Fruit fly (Drosophila melanogaster) whole organism, embryonic: ENCODE measurements around the gene CG33654.

Experiments
- Blimp-1 ChIP-seq: fragments of 200-800 bp; sonication (Bioruptor generic); optimal IDR thresholded peaks from 3 replicates; lab custom pipeline; 2018; ENCODE audit warnings: missing biosample characterization, missing genetic modification characterization, mild to moderate bottlenecking, moderate library complexity, missing genetic modification reagents
- BtbVII ChIP-seq: fragments of 200-800 bp; sonication (Bioruptor generic); optimal IDR thresholded peaks from 3 replicates; lab custom pipeline; 2017; ENCODE audit warnings: missing biosample characterization, mild to moderate bottlenecking, missing genetic modification characterization
- CG10959 ChIP-seq: fragments of 200-800 bp; sonication (Bioruptor generic); IDR thresholded peaks from 2 replicates; pipeline ENCODE4 v1.3.6; 2022; ENCODE audit warnings: missing biosample characterization, missing genetic modification characterization
- CG11723 ChIP-seq: fragments of 200-800 bp; sonication (Bioruptor generic); optimal IDR thresholded peaks from 2 replicates; lab custom pipeline; 2017; ENCODE audit warnings: missing biosample characterization, mild to moderate bottlenecking, missing genetic modification characterization
- CG12071 ChIP-seq: fragments of 200-800 bp; sonication (Bioruptor generic); optimal IDR thresholded peaks from 3 replicates; lab custom pipeline; 2018; ENCODE audit warnings: missing biosample characterization, mild to moderate bottlenecking, missing genetic modification characterization
- CG1233 ChIP-seq: fragments of 200-800 bp; sonication (Bioruptor generic); optimal IDR thresholded peaks from 4 replicates; lab custom pipeline; 2018; ENCODE audit warnings: missing biosample characterization, mild to moderate bottlenecking, missing genetic modification characterization
- CG13296 ChIP-seq: fragments of 200-800 bp; sonication (Bioruptor generic); optimal IDR thresholded peaks from 3 replicates; lab custom pipeline; 2018; ENCODE audit warnings: missing biosample characterization, mild to moderate bottlenecking, missing genetic modification characterization
- CG14667 ChIP-seq: fragments of 200-800 bp; sonication (Bioruptor generic); IDR thresholded peaks from 2 replicates; pipeline ENCODE4 v1.3.6; 2022; ENCODE audit warnings: missing biosample characterization, missing genetic modification characterization
- CG15011 ChIP-seq: fragments of 200-800 bp; sonication (Bioruptor generic); optimal IDR thresholded peaks from 3 replicates; lab custom pipeline; 2018; ENCODE audit warnings: missing biosample characterization, mild to moderate bottlenecking, missing genetic modification characterization
- CG15269 ChIP-seq: fragments of 200-800 bp; sonication (Bioruptor generic); optimal IDR thresholded peaks from 2 replicates; lab custom pipeline; 2018; ENCODE audit warnings: missing biosample characterization, mild to moderate bottlenecking, missing genetic modification characterization, moderate library complexity
- CG17328 ChIP-seq: fragments of 200-800 bp; sonication (Bioruptor generic); IDR thresholded peaks from 2 replicates; pipeline ENCODE4 v1.3.6; 2022; ENCODE audit warnings: missing biosample characterization, missing genetic modification characterization
- CG2678 ChIP-seq: fragments of 200-800 bp; sonication (Bioruptor generic); optimal IDR thresholded peaks from 3 replicates; lab custom pipeline; 2019; ENCODE audit warnings: missing biosample characterization, mild to moderate bottlenecking, missing genetic modification characterization, moderate library complexity
- CG31224 ChIP-seq: fragments of 200-800 bp; sonication (Bioruptor generic); IDR thresholded peaks from 2 replicates; pipeline ENCODE4 v1.3.6; 2022; ENCODE audit warnings: missing biosample characterization, missing genetic modification characterization
- CG34376 ChIP-seq: fragments of 200-800 bp; sonication (Bioruptor generic); optimal IDR thresholded peaks from 2 replicates; lab custom pipeline; 2018; ENCODE audit warnings: missing biosample characterization, mild to moderate bottlenecking, missing genetic modification characterization
- CG4360 ChIP-seq: fragments of 200-800 bp; sonication (Bioruptor generic); IDR thresholded peaks from 2 replicates; pipeline ENCODE4 v1.3.6; 2022; ENCODE audit warnings: missing biosample characterization, missing genetic modification characterization
- CG43689 ChIP-seq: fragments of 200-800 bp; sonication (Bioruptor generic); IDR thresholded peaks from 2 replicates; pipeline ENCODE4 v1.3.6; 2022; ENCODE audit warnings: missing biosample characterization, missing genetic modification characterization
- CG6813 ChIP-seq: fragments of 200-800 bp; sonication (Bioruptor generic); optimal IDR thresholded peaks from 2 replicates; lab custom pipeline; 2017; ENCODE audit warnings: missing biosample characterization, missing genetic modification characterization, mild to moderate bottlenecking, moderate library complexity, missing genetic modification reagents
- CHES-1-like ChIP-seq: fragments of 200-800 bp; sonication (Bioruptor generic); optimal IDR thresholded peaks from 2 replicates; lab custom pipeline; 2016; ENCODE audit warnings: missing biosample characterization, missing genetic modification characterization
- D19B ChIP-seq: fragments of 200-800 bp; sonication (Bioruptor generic); optimal IDR thresholded peaks from 2 replicates; lab custom pipeline; 2017; ENCODE audit warnings: missing biosample characterization, mild to moderate bottlenecking, missing genetic modification characterization
- Dad ChIP-seq: fragments of 200-800 bp; sonication (Bioruptor generic); optimal IDR thresholded peaks from 3 replicates; lab custom pipeline; 2016; ENCODE audit warnings: missing biosample characterization, missing genetic modification characterization
- Fer3 ChIP-seq: fragments of 200-800 bp; sonication (Bioruptor generic); optimal IDR thresholded peaks from 2 replicates; lab custom pipeline; 2018; ENCODE audit warnings: missing biosample characterization, mild to moderate bottlenecking, missing genetic modification characterization, moderate library complexity
- HLH3B ChIP-seq: fragments of 200-800 bp; sonication (Bioruptor generic); IDR thresholded peaks from 2 replicates; pipeline ENCODE4 v1.3.6; 2022; ENCODE audit warnings: missing biosample characterization, missing genetic modification characterization
- Hey ChIP-seq: fragments of 200-800 bp; sonication (Bioruptor generic); optimal IDR thresholded peaks from 3 replicates; lab custom pipeline; 2018; ENCODE audit warnings: missing biosample characterization, mild to moderate bottlenecking, missing genetic modification characterization
- Lpt ChIP-seq: fragments of >200 bp; optimal IDR thresholded peaks from 2 replicates; lab custom pipeline; 2018; ENCODE audit warnings: missing biosample characterization, missing genetic modification characterization
- MBD-R2 ChIP-seq: fragments of 200-800 bp; sonication (Bioruptor generic); IDR thresholded peaks from 2 replicates; pipeline ENCODE4 v1.3.6; 2022; ENCODE audit warnings: missing biosample characterization, missing genetic modification characterization
- Med ChIP-seq: fragments of 200-800 bp; sonication (Bioruptor generic); peaks from one replicate; lab custom pipeline; 2016; ENCODE audit warnings: missing biosample characterization, missing genetic modification characterization, mild to moderate bottlenecking, inconsistent platforms, moderate library complexity
- NC2β ChIP-seq: fragments of 200-800 bp; sonication (Bioruptor generic); optimal IDR thresholded peaks from 2 replicates; lab custom pipeline; 2016; ENCODE audit warnings: missing biosample characterization, missing genetic modification characterization
- NK7.1 ChIP-seq: fragments of 200-800 bp; sonication (Bioruptor generic); optimal IDR thresholded peaks from 3 replicates; lab custom pipeline; 2016; ENCODE audit warnings: missing biosample characterization, missing genetic modification characterization
- Nf-YA ChIP-seq: fragments of 200-800 bp; sonication (Bioruptor generic); IDR thresholded peaks from 2 replicates; pipeline ENCODE4 v1.3.6; 2022; ENCODE audit warnings: missing biosample characterization, missing genetic modification characterization
- Nf-YC ChIP-seq: fragments of 200-800 bp; optimal IDR thresholded peaks from 3 replicates; lab custom pipeline; 2019; ENCODE audit warnings: missing biosample characterization, mild to moderate bottlenecking, missing genetic modification characterization, moderate library complexity
- Poxn ChIP-seq: fragments of 200-800 bp; sonication (Bioruptor generic); IDR thresholded peaks from 2 replicates; pipeline ENCODE4 v1.3.6; 2022; ENCODE audit warnings: missing biosample characterization, missing genetic modification characterization
- Xbp1 ChIP-seq: fragments of 200-800 bp; sonication (Bioruptor generic); optimal IDR thresholded peaks from 3 replicates; lab custom pipeline; 2016; ENCODE audit warnings: missing biosample characterization, mild to moderate bottlenecking, missing genetic modification characterization
- ase ChIP-seq: fragments of 200-800 bp; sonication (Bioruptor generic); IDR thresholded peaks from 3 replicates; pipeline ENCODE4 v1.3.6; 2022; ENCODE audit warnings: missing biosample characterization, missing genetic modification characterization
- cato ChIP-seq: fragments of 200-800 bp; sonication (Bioruptor generic); optimal IDR thresholded peaks from 2 replicates; lab custom pipeline; 2016; ENCODE audit warnings: missing biosample characterization, missing genetic modification characterization, borderline replicate concordance
- chinmo ChIP-seq: fragments of 200-800 bp; sonication (Bioruptor generic); IDR thresholded peaks from 4 replicates; pipeline ENCODE4 v1.3.6; 2022; ENCODE audit warnings: missing biosample characterization, missing genetic modification characterization; ENCODE audit not compliant: partially characterized antibody
- chm ChIP-seq: fragments of 200-800 bp; sonication (Bioruptor generic); IDR thresholded peaks from 2 replicates; pipeline ENCODE4 v1.3.6; 2022; ENCODE audit warnings: missing biosample characterization, missing genetic modification characterization
- crc ChIP-seq: fragments of 200-800 bp; sonication (Bioruptor generic); optimal IDR thresholded peaks from 2 replicates; lab custom pipeline; 2016; ENCODE audit warnings: missing biosample characterization, missing genetic modification characterization
- cwo ChIP-seq: fragments of 200-800 bp; sonication (Bioruptor generic); optimal IDR thresholded peaks from 3 replicates; lab custom pipeline; 2017; ENCODE audit warnings: missing biosample characterization, missing genetic modification characterization, mild to moderate bottlenecking, moderate library complexity, missing genetic modification reagents
- exex ChIP-seq: fragments of 200-800 bp; sonication (Bioruptor generic); optimal IDR thresholded peaks from 4 replicates; lab custom pipeline; 2018; ENCODE audit warnings: missing biosample characterization, mild to moderate bottlenecking, missing genetic modification characterization, moderate library complexity
- fd3F ChIP-seq: fragments of 200-800 bp; sonication (Bioruptor generic); optimal IDR thresholded peaks from 2 replicates; lab custom pipeline; 2018; ENCODE audit warnings: missing biosample characterization, mild to moderate bottlenecking, missing genetic modification characterization, moderate library complexity
- gro ChIP-seq: fragments of 200-800 bp; sonication (Bioruptor generic); optimal IDR thresholded peaks from 2 replicates; lab custom pipeline; 2016; ENCODE audit warnings: missing biosample characterization, missing genetic modification characterization
- h ChIP-seq: fragments of >200 bp; optimal IDR thresholded peaks from 2 replicates; lab custom pipeline; 2017
- mirr ChIP-seq: fragments of 200-800 bp; sonication (Bioruptor generic); optimal IDR thresholded peaks from 3 replicates; lab custom pipeline; 2018; ENCODE audit warnings: missing biosample characterization, mild to moderate bottlenecking, missing genetic modification characterization
- onecut ChIP-seq: fragments of 200-800 bp; sonication (Bioruptor generic); IDR thresholded peaks from 2 replicates; pipeline ENCODE4 v1.3.6; 2022; ENCODE audit warnings: missing biosample characterization, missing genetic modification characterization
- pan ChIP-seq, 4 experiments: fragments of >200 bp in 3 of 4; fragments of 200-800 bp in 1 of 4; sonication (Bioruptor generic) in 1 of 4; optimal IDR thresholded peaks in 3 of 4; IDR thresholded peaks in 1 of 4; 2 replicates each; pipeline versions ENCODE4 v1.3.6 to Lab custom; 2017 to 2022; ENCODE audit warnings: missing biosample characterization in 2 of 4, missing genetic modification characterization in 2 of 4, mixed read lengths in 1 of 4
- pum ChIP-seq: fragments of 200-800 bp; sonication (Bioruptor generic); optimal IDR thresholded peaks from 2 replicates; lab custom pipeline; 2016; ENCODE audit warnings: missing biosample characterization, missing genetic modification characterization
- salm ChIP-seq: fragments of 200-800 bp; sonication (Bioruptor generic); optimal IDR thresholded peaks from 2 replicates; lab custom pipeline; 2018; ENCODE audit warnings: missing biosample characterization, mild to moderate bottlenecking, missing genetic modification characterization
- so ChIP-seq: fragments of 200-800 bp; sonication (Bioruptor generic); IDR thresholded peaks from 3 replicates; pipeline ENCODE4 v1.3.6; 2022; ENCODE audit warnings: missing biosample characterization, missing genetic modification characterization
- stc ChIP-seq: fragments of 200-800 bp; sonication (Bioruptor generic); IDR thresholded peaks from 2 replicates; pipeline ENCODE4 v1.3.6; 2022; ENCODE audit warnings: missing biosample characterization, missing genetic modification characterization
- trh ChIP-seq: fragments of 200-800 bp; sonication (Bioruptor generic); optimal IDR thresholded peaks from 2 replicates; lab custom pipeline; 2016; ENCODE audit warnings: missing biosample characterization, missing genetic modification characterization
- vvl ChIP-seq: fragments of 200-800 bp; sonication (Bioruptor generic); IDR thresholded peaks from 2 replicates; pipeline ENCODE4 v1.3.6; 2022; ENCODE audit warnings: missing biosample characterization, missing genetic modification characterization
- wek ChIP-seq: fragments of 200-800 bp; sonication (Bioruptor generic); optimal IDR thresholded peaks from 3 replicates; lab custom pipeline; 2018; ENCODE audit warnings: missing biosample characterization, mild to moderate bottlenecking, missing genetic modification characterization, moderate library complexity

CG33654 gene

dm6 chr3R:9620278-9620677 lies 37.3 kb upstream of the CG33654 start:
- TF ChIP-seq trh (GFP tag; lab: Kevin White, UChicago) (no peak), BtbVII (GFP tag; lab: Kevin White, UChicago) (no peak), mirr (GFP tag; lab: Kevin White, UChicago) (peak; percentile 1), h (lab: Kevin White, UChicago) (no peak), Blimp-1 (GFP tag; lab: Kevin White, UChicago) (no peak), CG11723 (GFP tag; lab: Kevin White, UChicago) (no peak), CG12071 (GFP tag; lab: Kevin White, UChicago) (peak; percentile 6), pan (optimal IDR thresholded peaks at IDR 0.05; lab: Kevin White, UChicago) (no peak), pan (GFP tag; optimal IDR thresholded peaks at IDR 0.05 in 1 of 2, IDR thresholded peaks at IDR 0.05 in 1 of 2) (no peak), Hey (tag; lab: Kevin White, UChicago) (no peak), CG1233 (GFP tag; lab: Kevin White, UChicago) (no peak), pum (GFP tag; lab: Kevin White, UChicago) (no peak), gro (GFP tag; lab: Kevin White, UChicago) (no peak), Med (GFP tag; lab: Kevin White, UChicago) (no peak), Poxn (GFP tag; lab: Robert Waterston, UW) (no peak), CG15011 (no peak), onecut (no peak), CG17328 (no peak), MBD-R2 (GFP tag; lab: Robert Waterston, UW) (no peak), CHES-1-like (GFP tag; lab: Kevin White, UChicago) (no peak), crc (GFP tag; lab: Kevin White, UChicago) (no peak), cato (GFP tag; lab: Kevin White, UChicago) (no peak), vvl (GFP tag; lab: Robert Waterston, UW) (no peak), Dad (GFP tag; lab: Kevin White, UChicago) (no peak), Nf-YA (no peak), exex (tag; lab: Kevin White, UChicago) (peak; percentile 89), salm (tag; lab: Kevin White, UChicago) (no peak), CG14667 (GFP tag; lab: Robert Waterston, UW) (no peak), so (GFP tag; lab: Robert Waterston, UW) (no peak), D19B (no peak), fd3F (GFP tag; lab: Kevin White, UChicago) (no peak), Nf-YC (tag; lab: Kevin White, UChicago) (peak; percentile 23), stc (GFP tag; lab: Robert Waterston, UW) (no peak), Fer3 (no peak), Lpt (no peak), CG34376 (GFP tag; lab: Kevin White, UChicago) (peak; percentile 15), cwo (GFP tag; lab: Kevin White, UChicago) (peak; percentile 11), CG6813 (no peak), chinmo (GFP tag; lab: Robert Waterston, UW) (0 out of 4 replicates have a peak, but pooled peaks have one; percentile 45), CG2678 (peak; percentile 6), CG13296 (peak; percentile 43), ase (GFP tag; lab: Robert Waterston, UW) (no peak), Xbp1 (GFP tag; lab: Kevin White, UChicago) (no peak), CG31224 (no peak), wek (no peak), CG10959 (no peak), CG4360 (no peak), chm (no peak), NK7.1 (GFP tag; lab: Kevin White, UChicago) (no peak), CG43689 (GFP tag; lab: Robert Waterston, UW) (no peak), NC2β (GFP tag; lab: Kevin White, UChicago) (no peak), CG15269 (tag; lab: Kevin White, UChicago) (no peak), HLH3B (GFP tag; lab: Robert Waterston, UW) (no peak)
